Fruit fly (Drosophila melanogaster) S2 (cell line): ENCODE results near the gene Sras.

Source experiments
- CG8478 ChIP-seq: fragments of >200 bp; optimal IDR thresholded peaks from 2 replicates; lab custom pipeline; 2018
- CTCF ChIP-seq, 2 experiments: fragments of >200 bp; optimal IDR thresholded peaks; 2 replicates each; lab custom pipeline; 2018

dm6 chr3L:5611732-5612250 lies 48.2 kb downstream of the Sras start:
- TF ChIP-seq CG8478 (lab: Kevin White, UChicago) (no peak), CTCF (optimal IDR thresholded peaks at IDR 0.05; lab: Kevin White, UChicago) (no peak)
